Worm (Caenorhabditis elegans): ENCODE results near the gene D2007.2.

DNA sequence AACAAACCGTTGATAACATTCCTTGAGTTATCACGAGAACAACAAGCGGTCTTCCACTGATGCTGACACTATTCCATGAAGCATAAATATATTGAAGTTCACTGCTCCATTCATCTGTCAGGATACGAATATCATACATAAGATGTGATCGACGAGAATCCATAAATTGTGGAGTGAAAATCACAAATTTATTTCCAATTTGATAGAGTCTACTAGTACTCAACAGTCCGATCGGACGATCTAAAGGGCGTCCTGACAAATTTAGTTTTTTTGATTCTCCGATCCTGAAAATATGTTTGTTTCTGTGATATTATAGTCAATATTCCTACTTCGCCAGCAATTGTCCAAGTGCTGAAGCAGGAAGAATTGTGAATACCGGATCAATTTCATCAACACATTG lies 6.5 kb upstream of the D2007.2 start:
- TF ChIP-seq hmg-4 (GFP tag; optimal IDR thresholded peaks at IDR 0.05) (no peak), ceh-36 (tag; optimal IDR thresholded peaks at IDR 0.05) (no peak), ama-1 (optimal IDR thresholded peaks at IDR 0.05) (no peak), F13C5.2 (tag; optimal IDR thresholded peaks at IDR 0.05) (no peak), pes-1 (GFP tag; IDR thresholded peaks at IDR 0.05) (no peak), ceh-13 (GFP tag; optimal IDR thresholded peaks at IDR 0.05) (no peak)
